Worm (Caenorhabditis elegans) whole organism, L1 larva: Measurements from ENCODE around the gene R02D5.24.

Source experiments
- fkh-8 ChIP-seq: sonication (generic microtip); optimal IDR thresholded peaks from 2 replicates; lab custom pipeline; 2016; ENCODE audit warnings: mild to moderate bottlenecking, missing genetic modification characterization, missing compliant biosample characterization
- irx-1 ChIP-seq: sonication (generic microtip); optimal IDR thresholded peaks from 2 replicates; lab custom pipeline; 2016; ENCODE audit warnings: missing genetic modification characterization, missing compliant biosample characterization
- lin-39 ChIP-seq: fragments of 150-350 bp; optimal IDR thresholded peaks from 2 replicates; lab custom pipeline; 2014; ENCODE audit warnings: missing biosample characterization, missing genetic modification reagents, missing genetic modification characterization
- nhr-11 ChIP-seq: fragments of 150-350 bp; optimal IDR thresholded peaks from 2 replicates; lab custom pipeline; 2014; ENCODE audit warnings: missing biosample characterization, missing genetic modification characterization
- zag-1 ChIP-seq: fragments of 150-350 bp; optimal IDR thresholded peaks from 2 replicates; lab custom pipeline; 2014; ENCODE audit warnings: missing biosample characterization, missing genetic modification characterization
- ztf-11 ChIP-seq, 2 experiments: sonication (generic microtip); optimal IDR thresholded peaks; 2 replicates each; lab custom pipeline; 2016 to 2017; ENCODE audit warnings: missing genetic modification characterization in 2 of 2, missing biosample characterization in 1 of 2, missing compliant biosample characterization in 1 of 2

- TF ChIP-seq zag-1 (tag; lab: Kevin White, UChicago) = no peak
- no peak for TF ChIP-seq ztf-11 (tag; optimal IDR thresholded peaks at IDR 0.05; lab: Kevin White, UChicago)
- TF ChIP-seq irx-1 (tag; lab: Kevin White, UChicago) = no peak
- TF ChIP-seq lin-39 = no peak
- no peak for TF ChIP-seq fkh-8 (tag; lab: Kevin White, UChicago)
- no peak for TF ChIP-seq nhr-11
These were observed 19.7 kb upstream of the R02D5.24 start, which contains the start of gene R02D5.7 for ce11 chrV:14481401-14481800.
